Fruit fly (Drosophila melanogaster): ENCODE data around the gene PGRP-SA.
"Not testable (repeated sequence)": the region's sequence is repeated elsewhere in the genome, so short reads cannot be mapped to it uniquely, and the experiment has no call there.

Gene PGRP-SA

dm6 chrX:11578841-11579240 lies 17.4 kb downstream of the PGRP-SA start:
- TF ChIP-seq CG8478 (optimal IDR thresholded peaks at IDR 0.05) (no peak), CTCF (optimal IDR thresholded peaks at IDR 0.05) (no peak)

dm6 chrX:11580200-11580840 lies 18.9 kb downstream of the PGRP-SA start, which contains the start of gene nod:
Gene nod (plus strand): TSS chrX:11580772.
- TF ChIP-seq CTCF (optimal IDR thresholded peaks at IDR 0.05) (peak; percentile 62), CG8478 (optimal IDR thresholded peaks at IDR 0.05) (no peak)

- TF ChIP-seq CTCF (optimal IDR thresholded peaks at IDR 0.05), result no peak
Observed at dm6 chrX:11584075-11584474, 22.6 kb downstream of the PGRP-SA start, which contains the start of gene pkm. Gene pkm (minus strand): TSS chrX:11584175.

dm6 chrX:11599589-11599988 lies 38.1 kb downstream of the PGRP-SA start, which contains the start of gene rho-4:
Gene rho-4 (plus strand): TSS chrX:11599838.
- not testable (repeated sequence) for TF ChIP-seq CG8478, CTCF (optimal IDR thresholded peaks at IDR 0.05)

dm6 chrX:11600795-11601358 lies 39.4 kb downstream of the PGRP-SA start:
- TF ChIP-seq CTCF (optimal IDR thresholded peaks at IDR 0.05) (no peak), CG8478 (optimal IDR thresholded peaks at IDR 0.05) (no peak)

- no peak for TF ChIP-seq CG8478 (optimal IDR thresholded peaks at IDR 0.05)
Observed at dm6 chrX:11601408-11601807, 40.0 kb downstream of the PGRP-SA start.

- TF ChIP-seq CTCF (optimal IDR thresholded peaks at IDR 0.05) (no peak), CG8478 (optimal IDR thresholded peaks at IDR 0.05) (no peak)
Observed at dm6 chrX:11604094-11604493, 42.7 kb downstream of the PGRP-SA start, which contains the start of gene CG2533. Gene CG2533 (minus strand): TSS chrX:11604194.

dm6 chrX:11611056-11611644 lies 49.7 kb downstream of the PGRP-SA start:
- TF ChIP-seq CTCF (optimal IDR thresholded peaks at IDR 0.05) (no peak), CG8478 (optimal IDR thresholded peaks at IDR 0.05) (no peak)

- TF ChIP-seq CTCF (optimal IDR thresholded peaks at IDR 0.05) (no peak), CG8478 (optimal IDR thresholded peaks at IDR 0.05) (no peak)
Observed at dm6 chrX:11611645-11612079, 50.2 kb downstream of the PGRP-SA start, which contains the start of the genes CG2247 and CG1703. Gene CG2247 (minus strand): TSS chrX:11611652. Gene CG1703 (plus strand): TSS chrX:11611927.
